Fruit fly (Drosophila melanogaster): ENCODE data around the gene CG14518.

CG14518 gene

DNA sequence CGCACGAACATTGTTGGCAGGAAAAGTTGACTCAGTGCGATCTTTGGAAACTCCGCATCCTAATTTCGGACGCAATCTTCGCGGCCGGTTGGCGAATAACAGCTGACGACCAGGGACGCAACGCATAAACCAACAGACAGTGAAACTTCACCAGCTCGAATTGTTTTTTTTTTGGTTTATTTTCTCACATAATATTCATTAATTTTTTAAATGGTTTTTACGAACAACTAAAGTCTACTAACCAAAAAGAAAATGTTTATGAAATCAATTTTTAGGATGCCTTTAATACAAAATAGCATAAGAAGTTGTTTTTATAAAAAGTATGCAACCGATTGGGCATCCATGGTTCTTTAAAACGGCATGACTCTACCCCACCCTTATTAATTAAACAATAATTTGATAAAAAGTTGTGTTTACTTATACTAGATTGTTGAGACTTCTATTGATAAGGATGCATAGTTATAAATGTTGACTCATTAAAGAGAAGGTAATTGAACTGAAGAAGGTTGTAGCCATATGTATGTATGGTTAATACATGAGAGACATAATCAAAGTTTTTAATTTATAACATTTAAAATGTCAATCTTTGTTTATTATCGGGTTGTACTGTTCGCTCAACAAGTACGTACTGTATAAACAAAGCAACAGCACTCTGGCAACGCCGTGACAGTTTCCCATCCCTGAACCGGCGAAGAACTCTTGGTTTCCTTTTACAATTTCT is 9.3 kb downstream of the CG14518 start, which contains the start of the genes beta4GalNAcTB and Cpsf100 (continued):
- TF ChIP-seq Deaf1 (tag; optimal IDR thresholded peaks at IDR 0.05) (no peak), CG9797 (GFP tag; optimal IDR thresholded peaks at IDR 0.05) (no peak), CG10366 (GFP tag; IDR thresholded peaks at IDR 0.05) (peak; percentile 61), zfh2 (GFP tag; optimal IDR thresholded peaks at IDR 0.05) (peak; percentile 81), CG13775 (GFP tag; optimal IDR thresholded peaks at IDR 0.05) (peak; percentile 89), da (GFP tag; optimal IDR thresholded peaks at IDR 0.05) (no peak), CG4424 (GFP tag; optimal IDR thresholded peaks at IDR 0.05) (peak; percentile 87), Optix (GFP tag; IDR thresholded peaks at IDR 0.05) (peak; percentile 32; the same call in 1 of the 3 replicates), Hey (tag; optimal IDR thresholded peaks at IDR 0.05) (no peak), mam (GFP tag; optimal IDR thresholded peaks at IDR 0.05) (peak; percentile 64), Max (GFP tag; optimal IDR thresholded peaks at IDR 0.05) (peak; percentile 78), ap (GFP tag; IDR thresholded peaks at IDR 0.05) (peak; percentile 46), lbe (GFP tag; optimal IDR thresholded peaks at IDR 0.05) (no peak), Antp (GFP tag; optimal IDR thresholded peaks at IDR 0.05) (peak; percentile 52), Dip3 (GFP tag; optimal IDR thresholded peaks at IDR 0.05) (peak; percentile 47), CG4617 (GFP tag; optimal IDR thresholded peaks at IDR 0.05; ENCODE audit: borderline replicate concordance) (peak; percentile 4), cwo (GFP tag; optimal IDR thresholded peaks at IDR 0.05) (peak; percentile 49), CG31388 (GFP tag; optimal IDR thresholded peaks at IDR 0.05) (peak; percentile 25), CG31441 (GFP tag; IDR thresholded peaks at IDR 0.05) (peak; percentile 74), danr (GFP tag; IDR thresholded peaks at IDR 0.05) (0 out of 2 replicates have a peak, but pooled peaks have one; percentile 20), tna (GFP tag; IDR thresholded peaks at IDR 0.05; ENCODE audit: partially characterized antibody) (no peak), CG10565 (GFP tag; optimal IDR thresholded peaks at IDR 0.05) (no peak), Eip74EF (GFP tag; optimal IDR thresholded peaks at IDR 0.05) (peak in 1 of 2 experiments; percentile 50), fru (optimal IDR thresholded peaks at IDR 0.05) (no peak), CG4854 (GFP tag; optimal IDR thresholded peaks at IDR 0.05) (no peak), Oli (tag; optimal IDR thresholded peaks at IDR 0.05) (peak; percentile 78), Sry-δ (GFP tag; optimal IDR thresholded peaks at IDR 0.05) (peak; percentile 8), hth (optimal IDR thresholded peaks at IDR 0.05) (no peak), Sox100B (GFP tag; optimal IDR thresholded peaks at IDR 0.05) (peak; percentile 83), crp (GFP tag; optimal IDR thresholded peaks at IDR 0.05) (peak; percentile 31 to 83), nau (GFP tag; optimal IDR thresholded peaks at IDR 0.05) (no peak), CkIIα-i1 (GFP tag; IDR thresholded peaks at IDR 0.05) (no peak), CG9609 (GFP tag; optimal IDR thresholded peaks at IDR 0.05) (peak; percentile 42), pros (GFP tag; optimal IDR thresholded peaks at IDR 0.05) (no peak), CG12155 (GFP tag; optimal IDR thresholded peaks at IDR 0.05) (peak; percentile 48), fu2 (GFP tag; optimal IDR thresholded peaks at IDR 0.05) (peak; percentile 65), gcm2 (GFP tag; optimal IDR thresholded peaks at IDR 0.05) (peak; percentile 39), vnd (GFP tag; IDR thresholded peaks at IDR 0.05; ENCODE audit: partially characterized antibody) (no peak), sna (GFP tag; IDR thresholded peaks at IDR 0.05; ENCODE audit: partially characterized antibody) (no peak), CHES-1-like (GFP tag; optimal IDR thresholded peaks at IDR 0.05) (peak; percentile 47), CG4404 (GFP tag; IDR thresholded peaks at IDR 0.05) (peak; percentile 67), CG17328 (GFP tag; IDR thresholded peaks at IDR 0.05) (peak; percentile 43), CG7556 (GFP tag; optimal IDR thresholded peaks at IDR 0.05) (peak; percentile 84), Rfx (GFP tag; IDR thresholded peaks at IDR 0.05) (peak; percentile 76), Meics (GFP tag; optimal IDR thresholded peaks at IDR 0.05) (peak; percentile 79), fd102C (GFP tag; optimal IDR thresholded peaks at IDR 0.05) (peak; percentile 34), YL-1 (GFP tag; optimal IDR thresholded peaks at IDR 0.05) (no peak), ato (GFP tag; IDR thresholded peaks at IDR 0.05; ENCODE audit: partially characterized antibody) (no peak), onecut (GFP tag; IDR thresholded peaks at IDR 0.05) (0 out of 2 replicates have a peak, but pooled peaks have one; percentile 6), Spps (tag; optimal IDR thresholded peaks at IDR 0.05) (peak; percentile 1)

All from whole organism, embryonic.